Fruit fly (Drosophila melanogaster): ENCODE results near the gene CG5466.

Gene CG5466

dm6 chr3R:20633984-20634446, 16.3 kb downstream of the CG5466 start (continued):
- TF ChIP-seq CG15073 (GFP tag; optimal IDR thresholded peaks at IDR 0.05) (no peak), Asciz (GFP tag; optimal IDR thresholded peaks at IDR 0.05) (no peak), Hmr (GFP tag; optimal IDR thresholded peaks at IDR 0.05) (no peak), z (GFP tag; IDR thresholded peaks at IDR 0.05) (no peak), zfh1 (GFP tag; IDR thresholded peaks at IDR 0.05) (peak; percentile 62), eve (GFP tag; optimal IDR thresholded peaks at IDR 0.05) (no peak), CG6854 (GFP tag; optimal IDR thresholded peaks at IDR 0.05) (peak; percentile 43), CG13775 (GFP tag; optimal IDR thresholded peaks at IDR 0.05) (peak; percentile 60), chinmo (GFP tag; IDR thresholded peaks at IDR 0.05; ENCODE audit: partially characterized antibody) (no peak), cato (GFP tag; optimal IDR thresholded peaks at IDR 0.05; ENCODE audit: borderline replicate concordance) (peak; percentile 32), GATAe (GFP tag; conservative IDR thresholded peaks at IDR 0.05) (no peak), CG3065 (GFP tag; optimal IDR thresholded peaks at IDR 0.05) (no peak), scrt (GFP tag; optimal IDR thresholded peaks at IDR 0.05) (no peak), B-H1 (GFP tag; IDR thresholded peaks at IDR 0.05) (no peak), B-H2 (GFP tag; optimal IDR thresholded peaks at IDR 0.05) (no peak), ase (GFP tag; IDR thresholded peaks at IDR 0.05) (no peak), lmd (GFP tag; IDR thresholded peaks at IDR 0.05) (peak; percentile 72), CG4617 (GFP tag; optimal IDR thresholded peaks at IDR 0.05; ENCODE audit: borderline replicate concordance) (peak; percentile 70), Elba2 (GFP tag; optimal IDR thresholded peaks at IDR 0.05) (no peak), tup (GFP tag; optimal IDR thresholded peaks at IDR 0.05) (peak; percentile 9), CG13624 (GFP tag; optimal IDR thresholded peaks at IDR 0.05) (peak; percentile 77), CG1024 (GFP tag; IDR thresholded peaks at IDR 0.05) (0 out of 2 replicates have a peak, but pooled peaks have one; percentile 21), Dip2 (GFP tag; IDR thresholded peaks at IDR 0.05) (no peak), CTCF (GFP tag; optimal IDR thresholded peaks at IDR 0.05) (no peak), dpn (GFP tag; optimal IDR thresholded peaks at IDR 0.05) (peak; percentile 65 to 73), CG1603 (tag; optimal IDR thresholded peaks at IDR 0.05) (no peak), Sry-δ (GFP tag; optimal IDR thresholded peaks at IDR 0.05) (peak; percentile 64), Xrp1 (GFP tag; IDR thresholded peaks at IDR 0.05) (peak; percentile 73), CG9215 (GFP tag; IDR thresholded peaks at IDR 0.05) (peak; percentile 61), CG3281 (GFP tag; optimal IDR thresholded peaks at IDR 0.05) (no peak), CG7745 (tag; optimal IDR thresholded peaks at IDR 0.05) (no peak), Atf6 (GFP tag; IDR thresholded peaks at IDR 0.05) (peak; percentile 75; the same call in 1 of the 2 replicates), CG11247 (GFP tag; IDR thresholded peaks at IDR 0.05) (peak; percentile 59), CG17612 (GFP tag; IDR thresholded peaks at IDR 0.05) (peak; percentile 44; the same call in 1 of the 2 replicates), CG6175 (GFP tag; IDR thresholded peaks at IDR 0.05) (no peak), CG11093 (GFP tag; IDR thresholded peaks at IDR 0.05) (0 out of 3 replicates have a peak, but pooled peaks have one; percentile 39), CG7963 (GFP tag; IDR thresholded peaks at IDR 0.05; ENCODE audit: partially characterized antibody) (no peak), hth (optimal IDR thresholded peaks at IDR 0.05) (no peak), CG7786 (GFP tag; optimal IDR thresholded peaks at IDR 0.05) (peak; percentile 79), CG5180 (GFP tag; optimal IDR thresholded peaks at IDR 0.05) (no peak), CG11398 (GFP tag; optimal IDR thresholded peaks at IDR 0.05) (peak; percentile 43), Dref (GFP tag; IDR thresholded peaks at IDR 0.05) (no peak), CG6272 (GFP tag; IDR thresholded peaks at IDR 0.05) (peak; percentile 23; the same call in 1 of the 2 replicates), CG4854 (GFP tag; optimal IDR thresholded peaks at IDR 0.05) (peak; percentile 16), sd (tag; optimal IDR thresholded peaks at IDR 0.05) (no peak), CG8089 (GFP tag; optimal IDR thresholded peaks at IDR 0.05) (peak; percentile 55), CG17359 (tag; optimal IDR thresholded peaks at IDR 0.05) (no peak), CG8290 (GFP tag; optimal IDR thresholded peaks at IDR 0.05) (no peak), CG8290 (tag; optimal IDR thresholded peaks at IDR 0.05) (no peak), CoRest (tag; optimal IDR thresholded peaks at IDR 0.05) (no peak), CG7357 (GFP tag; IDR thresholded peaks at IDR 0.05) (peak; percentile 47; the same call in 1 of the 3 replicates), gem (tag; optimal IDR thresholded peaks at IDR 0.05) (no peak), Lim3 (GFP tag; IDR thresholded peaks at IDR 0.05) (no peak)
